Fruit fly (Drosophila melanogaster) whole organism, pupa: ENCODE measurements around the gene Cad99C.
A peak's percentile ranks its signal among the peaks of the same experiment; 100 is the strongest.

Source experiments
- CG10348 ChIP-seq: fragments of 200-800 bp; sonication (Bioruptor generic); IDR thresholded peaks from 2 replicates; pipeline ENCODE4 v1.3.6; 2022; ENCODE audit warnings: missing biosample characterization, missing genetic modification characterization
- CG12605 ChIP-seq: fragments of 200-800 bp; sonication (Bioruptor generic); IDR thresholded peaks from 2 replicates; pipeline ENCODE4 v1.3.6; 2022; ENCODE audit warnings: missing biosample characterization, missing genetic modification characterization
- CG13204 ChIP-seq: fragments of 200-800 bp; sonication (Bioruptor generic); optimal IDR thresholded peaks from 2 replicates; lab custom pipeline; 2018; ENCODE audit warnings: missing biosample characterization, mild to moderate bottlenecking, missing genetic modification characterization, moderate library complexity
- CG14655 ChIP-seq: fragments of 200-800 bp; sonication (Bioruptor generic); optimal IDR thresholded peaks from 3 replicates; lab custom pipeline; 2017; ENCODE audit warnings: mild to moderate bottlenecking, missing biosample characterization, missing genetic modification reagents, missing genetic modification characterization
- CG15710 ChIP-seq: fragments of 200-800 bp; sonication (Bioruptor generic); optimal IDR thresholded peaks from 2 replicates; lab custom pipeline; 2018; ENCODE audit warnings: missing biosample characterization, mild to moderate bottlenecking, missing genetic modification characterization, moderate library complexity
- CG17806 ChIP-seq: fragments of 200-800 bp; sonication (Bioruptor generic); optimal IDR thresholded peaks from 2 replicates; lab custom pipeline; 2018; ENCODE audit warnings: missing biosample characterization, mild to moderate bottlenecking, missing genetic modification characterization, moderate library complexity
- CG32121 ChIP-seq: fragments of 200-800 bp; sonication (Bioruptor generic); IDR thresholded peaks from 2 replicates; pipeline ENCODE4 v1.3.6; 2022; ENCODE audit warnings: missing biosample characterization, missing genetic modification characterization
- CG34367 ChIP-seq: fragments of 200-800 bp; sonication (Bioruptor generic); optimal IDR thresholded peaks from 2 replicates; lab custom pipeline; 2018; ENCODE audit warnings: missing biosample characterization, mild to moderate bottlenecking, missing genetic modification characterization
- CG4496 ChIP-seq: fragments of 200-800 bp; sonication (Bioruptor generic); IDR thresholded peaks from 3 replicates; pipeline ENCODE4 v1.3.6; 2022; ENCODE audit warnings: missing biosample characterization, missing genetic modification characterization
- CG8159 ChIP-seq: fragments of 200-800 bp; sonication (Bioruptor generic); optimal IDR thresholded peaks from 3 replicates; lab custom pipeline; 2018; ENCODE audit warnings: missing biosample characterization, mild to moderate bottlenecking, missing genetic modification characterization, moderate library complexity
- CG8301 ChIP-seq: fragments of 200-800 bp; sonication (Bioruptor generic); optimal IDR thresholded peaks from 2 replicates; lab custom pipeline; 2018; ENCODE audit warnings: missing biosample characterization, mild to moderate bottlenecking, missing genetic modification characterization
- CG9948 ChIP-seq: fragments of 200-800 bp; sonication (Bioruptor generic); optimal IDR thresholded peaks from 2 replicates; lab custom pipeline; 2018; ENCODE audit warnings: missing biosample characterization, mild to moderate bottlenecking, missing genetic modification characterization, moderate library complexity
- D1 ChIP-seq: fragments of 200-800 bp; sonication (Bioruptor generic); optimal IDR thresholded peaks from 2 replicates; lab custom pipeline; 2018; ENCODE audit warnings: missing biosample characterization, mild to moderate bottlenecking, missing genetic modification characterization, moderate library complexity
- EcR ChIP-seq: fragments of 200-800 bp; sonication (Bioruptor generic); optimal IDR thresholded peaks from 3 replicates; lab custom pipeline; 2019; ENCODE audit warnings: missing biosample characterization, missing genetic modification characterization, mild to moderate bottlenecking, moderate library complexity, missing genetic modification reagents
- Ets98B ChIP-seq: fragments of 200-800 bp; sonication (Bioruptor generic); IDR thresholded peaks from 2 replicates; pipeline ENCODE4 v1.3.6; 2022; ENCODE audit warnings: missing biosample characterization, missing genetic modification characterization
- Pif1A ChIP-seq: fragments of 200-800 bp; sonication (Bioruptor generic); optimal IDR thresholded peaks from 3 replicates; lab custom pipeline; 2016; ENCODE audit warnings: missing biosample characterization, missing genetic modification characterization
- Pif1B ChIP-seq: fragments of 200-800 bp; sonication (Bioruptor generic); optimal IDR thresholded peaks from 3 replicates; lab custom pipeline; 2016; ENCODE audit warnings: missing biosample characterization, missing genetic modification characterization
- Snoo ChIP-seq: fragments of 200-800 bp; sonication (Bioruptor generic); optimal IDR thresholded peaks from 3 replicates; lab custom pipeline; 2017; ENCODE audit warnings: missing biosample characterization, mild to moderate bottlenecking, missing genetic modification characterization, inconsistent platforms
- fd96Ca ChIP-seq: fragments of 200-800 bp; sonication (Bioruptor generic); IDR thresholded peaks from 3 replicates; pipeline ENCODE4 v1.3.6; 2022; ENCODE audit warnings: missing biosample characterization, missing genetic modification characterization
- gl ChIP-seq: fragments of 200-800 bp; sonication (Bioruptor generic); optimal IDR thresholded peaks from 2 replicates; lab custom pipeline; 2018; ENCODE audit warnings: missing biosample characterization, mild to moderate bottlenecking, missing genetic modification characterization
- rn ChIP-seq: fragments of 200-800 bp; sonication (Bioruptor generic); IDR thresholded peaks from 2 replicates; pipeline ENCODE4 v1.3.6; 2022; ENCODE audit warnings: missing biosample characterization, missing genetic modification characterization

Gene Cad99C

dm6 chr3R:29802753-29803313 lies 38.6 kb upstream of the Cad99C start, which contains the start of the genes Etfb and CG7789:
Gene Etfb (minus strand): TSS chr3R:29802945.
Gene CG7789 (plus strand): TSS chr3R:29803196.
- no peak for TF ChIP-seq EcR
- peak; percentile 82 for TF ChIP-seq CG8159 (tag; lab: Kevin White, UChicago)
- TF ChIP-seq fd96Ca (GFP tag; lab: Robert Waterston, UW) = peak; percentile 96
- peak; percentile 93 for TF ChIP-seq Ets98B (GFP tag; lab: Robert Waterston, UW)
- peak; percentile 71 for TF ChIP-seq CG9948 (tag; lab: Kevin White, UChicago)
- peak; percentile 86 for TF ChIP-seq CG8301 (tag; lab: Kevin White, UChicago)
- peak; percentile 95 for TF ChIP-seq CG32121 (GFP tag; lab: Robert Waterston, UW)
- peak; percentile 92 for TF ChIP-seq CG15710
- TF ChIP-seq gl (tag; lab: Kevin White, UChicago) = peak; percentile 97
- TF ChIP-seq Snoo (tag; lab: Kevin White, UChicago) = peak; percentile 92
- peak; percentile 93 for TF ChIP-seq CG12605 (GFP tag; lab: Robert Waterston, UW)
- peak; percentile 69 for TF ChIP-seq CG17806 (tag; lab: Kevin White, UChicago)
- no peak for TF ChIP-seq Pif1B (GFP tag; lab: Kevin White, UChicago)
- peak; percentile 88 for TF ChIP-seq rn (GFP tag; lab: Robert Waterston, UW)
- TF ChIP-seq CG13204 (GFP tag; lab: Kevin White, UChicago) = no peak
- peak; percentile 61 for TF ChIP-seq CG10348 (GFP tag; lab: Robert Waterston, UW)
- TF ChIP-seq CG4496 (GFP tag; lab: Robert Waterston, UW) = peak; percentile 96
- peak; percentile 95 for TF ChIP-seq CG14655 (GFP tag; lab: Kevin White, UChicago)
- no peak for TF ChIP-seq D1 (tag; lab: Kevin White, UChicago)
- TF ChIP-seq CG34367 (tag; lab: Kevin White, UChicago) = peak; percentile 93
- TF ChIP-seq Pif1A = no peak
- TF ChIP-seq, all 21 proteins: peak for 16

- TF ChIP-seq fd96Ca (GFP tag; lab: Robert Waterston, UW) (no peak), Pif1B (GFP tag; lab: Kevin White, UChicago) (no peak), CG15710 (no peak), CG32121 (GFP tag; lab: Robert Waterston, UW) (no peak), rn (GFP tag; lab: Robert Waterston, UW) (no peak), CG4496 (GFP tag; lab: Robert Waterston, UW) (no peak), CG10348 (GFP tag; lab: Robert Waterston, UW) (no peak), gl (tag; lab: Kevin White, UChicago) (no peak), CG9948 (tag; lab: Kevin White, UChicago) (no peak), EcR (no peak), Pif1A (no peak), CG13204 (GFP tag; lab: Kevin White, UChicago) (no peak), CG8301 (tag; lab: Kevin White, UChicago) (no peak), Snoo (tag; lab: Kevin White, UChicago) (no peak), D1 (tag; lab: Kevin White, UChicago) (no peak), CG34367 (tag; lab: Kevin White, UChicago) (no peak), CG8159 (tag; lab: Kevin White, UChicago) (no peak), CG14655 (GFP tag; lab: Kevin White, UChicago) (no peak), Ets98B (GFP tag; lab: Robert Waterston, UW) (no peak)
Measured at dm6 chr3R:29806682-29807393, 34.6 kb upstream of the Cad99C start, which contains the start of the genes ca and ncd. Gene ca (plus strand): TSS chr3R:29806811. Gene ncd (minus strand): TSS chr3R:29807127.

dm6 chr3R:29816266-29816665 lies 25.2 kb upstream of the Cad99C start, which contains the start of gene Vps16B:
Gene Vps16B (minus strand): TSS chr3R:29816451.
- no peak for TF ChIP-seq CG34367 (tag; lab: Kevin White, UChicago)
- TF ChIP-seq Ets98B (GFP tag; lab: Robert Waterston, UW) = no peak

dm6 chr3R:29817664-29818063 lies 23.8 kb upstream of the Cad99C start, which contains the start of gene CG7829:
Gene CG7829 (minus strand): TSS chr3R:29817764.
- TF ChIP-seq CG4496 (GFP tag; lab: Robert Waterston, UW) (no peak), rn (GFP tag; lab: Robert Waterston, UW) (no peak), D1 (tag; lab: Kevin White, UChicago) (no peak), CG34367 (tag; lab: Kevin White, UChicago) (no peak), CG12605 (GFP tag; lab: Robert Waterston, UW) (no peak), CG17806 (tag; lab: Kevin White, UChicago) (no peak), CG9948 (tag; lab: Kevin White, UChicago) (no peak), fd96Ca (GFP tag; lab: Robert Waterston, UW) (no peak), CG10348 (GFP tag; lab: Robert Waterston, UW) (no peak), EcR (no peak), gl (tag; lab: Kevin White, UChicago) (no peak), Pif1A (no peak), CG32121 (GFP tag; lab: Robert Waterston, UW) (no peak), CG14655 (GFP tag; lab: Kevin White, UChicago) (no peak), CG15710 (no peak), CG8301 (tag; lab: Kevin White, UChicago) (no peak)
